Fruit fly (Drosophila melanogaster) whole organism, embryonic: ENCODE data around the gene Pcif1.

Experiments used
- CG10267 ChIP-seq: fragments of 200-800 bp; sonication (Bioruptor generic); optimal IDR thresholded peaks from 2 replicates; lab custom pipeline; 2018; ENCODE audit warnings: missing biosample characterization, mild to moderate bottlenecking, missing genetic modification characterization, moderate library complexity
- CG10366 ChIP-seq: fragments of 200-800 bp; sonication (Bioruptor generic); IDR thresholded peaks from 2 replicates; pipeline ENCODE4 v1.3.6; 2022; ENCODE audit warnings: missing biosample characterization, missing genetic modification characterization
- CG10462 ChIP-seq: fragments of 200-800 bp; sonication (Bioruptor generic); optimal IDR thresholded peaks from 2 replicates; lab custom pipeline; 2016; ENCODE audit warnings: missing biosample characterization, missing genetic modification characterization
- CG11093 ChIP-seq: fragments of 200-800 bp; sonication (Bioruptor generic); IDR thresholded peaks from 3 replicates; pipeline ENCODE4 v1.3.6; 2022; ENCODE audit warnings: missing biosample characterization, missing genetic modification characterization
- CG12299 ChIP-seq: fragments of 200-800 bp; sonication (Bioruptor generic); optimal IDR thresholded peaks from 2 replicates; lab custom pipeline; 2018; ENCODE audit warnings: missing biosample characterization, mild to moderate bottlenecking, missing genetic modification characterization
- CG14441 ChIP-seq: fragments of 200-800 bp; sonication (Bioruptor generic); IDR thresholded peaks from 2 replicates; pipeline ENCODE4 v1.3.6; 2022; ENCODE audit warnings: missing biosample characterization, missing genetic modification characterization
- CG14710 ChIP-seq: fragments of 200-800 bp; sonication (Bioruptor generic); optimal IDR thresholded peaks from 3 replicates; lab custom pipeline; 2019; ENCODE audit warnings: missing biosample characterization, mild to moderate bottlenecking, missing genetic modification characterization, moderate library complexity
- CG15514 ChIP-seq: fragments of 200-800 bp; sonication (Bioruptor generic); optimal IDR thresholded peaks from 3 replicates; lab custom pipeline; 2017; ENCODE audit warnings: missing biosample characterization, missing genetic modification characterization, mild to moderate bottlenecking, moderate library complexity, missing genetic modification reagents
- CG17829 ChIP-seq: fragments of 200-800 bp; optimal IDR thresholded peaks from 2 replicates; lab custom pipeline; 2019; ENCODE audit warnings: missing biosample characterization, mild to moderate bottlenecking, missing genetic modification characterization, moderate library complexity
- CG1832 ChIP-seq: fragments of 200-800 bp; sonication (Bioruptor generic); optimal IDR thresholded peaks from 2 replicates; lab custom pipeline; 2017; ENCODE audit warnings: missing biosample characterization, mild to moderate bottlenecking, missing genetic modification characterization, inconsistent platforms
- CG2678 ChIP-seq: fragments of 200-800 bp; sonication (Bioruptor generic); optimal IDR thresholded peaks from 3 replicates; lab custom pipeline; 2019; ENCODE audit warnings: missing biosample characterization, mild to moderate bottlenecking, missing genetic modification characterization, moderate library complexity
- CG2712 ChIP-seq: fragments of 200-800 bp; optimal IDR thresholded peaks from 3 replicates; lab custom pipeline; 2019; ENCODE audit warnings: missing biosample characterization, mild to moderate bottlenecking, missing genetic modification characterization, moderate library complexity
- CG31365 ChIP-seq: fragments of 200-800 bp; sonication (Bioruptor generic); optimal IDR thresholded peaks from 2 replicates; lab custom pipeline; 2018; ENCODE audit warnings: missing biosample characterization, mild to moderate bottlenecking, missing genetic modification characterization
- CG3163 ChIP-seq: fragments of 200-800 bp; sonication (Bioruptor generic); optimal IDR thresholded peaks from 3 replicates; lab custom pipeline; 2016; ENCODE audit warnings: missing biosample characterization, missing genetic modification characterization
- CG32532 ChIP-seq: fragments of 200-800 bp; sonication (Bioruptor generic); IDR thresholded peaks from 2 replicates; pipeline ENCODE4 v1.3.6; 2022; ENCODE audit warnings: missing biosample characterization, missing genetic modification characterization
- CG34224 ChIP-seq: fragments of 200-800 bp; sonication (Bioruptor generic); IDR thresholded peaks from 3 replicates; pipeline ENCODE4 v1.3.6; 2022; ENCODE audit warnings: missing biosample characterization, missing genetic modification characterization; ENCODE audit not compliant: partially characterized antibody
- CG4360 ChIP-seq: fragments of 200-800 bp; sonication (Bioruptor generic); IDR thresholded peaks from 2 replicates; pipeline ENCODE4 v1.3.6; 2022; ENCODE audit warnings: missing biosample characterization, missing genetic modification characterization
- CG6175 ChIP-seq: fragments of 200-800 bp; sonication (Bioruptor generic); IDR thresholded peaks from 3 replicates; pipeline ENCODE4 v1.3.6; 2022; ENCODE audit warnings: missing biosample characterization, missing genetic modification characterization
- CG6272 ChIP-seq: fragments of 200-800 bp; sonication (Bioruptor generic); IDR thresholded peaks from 2 replicates; pipeline ENCODE4 v1.3.6; 2022; ENCODE audit warnings: missing biosample characterization, missing genetic modification characterization
- CG6689 ChIP-seq: fragments of 200-800 bp; sonication (Bioruptor generic); IDR thresholded peaks from 2 replicates; pipeline ENCODE4 v1.3.6; 2022; ENCODE audit warnings: missing biosample characterization, missing genetic modification characterization
- CG8924 ChIP-seq: fragments of 200-800 bp; optimal IDR thresholded peaks from 3 replicates; lab custom pipeline; 2019; ENCODE audit warnings: missing biosample characterization, mild to moderate bottlenecking, missing genetic modification characterization, moderate library complexity
- CG9727 ChIP-seq: fragments of 200-800 bp; sonication (Bioruptor generic); optimal IDR thresholded peaks from 3 replicates; lab custom pipeline; 2017; ENCODE audit warnings: missing biosample characterization, mild to moderate bottlenecking, missing genetic modification characterization
- CG9817 ChIP-seq: fragments of 200-800 bp; sonication (Bioruptor generic); optimal IDR thresholded peaks from 2 replicates; lab custom pipeline; 2018; ENCODE audit warnings: missing biosample characterization, mild to moderate bottlenecking, missing genetic modification characterization, moderate library complexity
- Chrac-16 ChIP-seq: fragments of 200-800 bp; sonication (Bioruptor generic); optimal IDR thresholded peaks from 3 replicates; lab custom pipeline; 2016; ENCODE audit warnings: missing biosample characterization, missing genetic modification characterization
- Drgx ChIP-seq: fragments of 200-800 bp; sonication (Bioruptor generic); IDR thresholded peaks from 2 replicates; pipeline ENCODE4 v1.3.6; 2022; ENCODE audit warnings: missing biosample characterization, missing genetic modification characterization
- ERR ChIP-seq: fragments of 200-800 bp; sonication (Bioruptor generic); optimal IDR thresholded peaks from 2 replicates; lab custom pipeline; 2016; ENCODE audit warnings: missing biosample characterization, missing genetic modification characterization
- Hr39 ChIP-seq: fragments of >200 bp; optimal IDR thresholded peaks from 2 replicates; lab custom pipeline; 2017
- Med ChIP-seq: fragments of 200-800 bp; sonication (Bioruptor generic); peaks from one replicate; lab custom pipeline; 2016; ENCODE audit warnings: missing biosample characterization, missing genetic modification characterization, mild to moderate bottlenecking, inconsistent platforms, moderate library complexity
- Rfx ChIP-seq: fragments of 200-800 bp; sonication (Bioruptor generic); IDR thresholded peaks from 2 replicates; pipeline ENCODE4 v1.3.6; 2022; ENCODE audit warnings: missing biosample characterization, missing genetic modification characterization
- Sry-β ChIP-seq: fragments of 200-800 bp; sonication (Bioruptor generic); optimal IDR thresholded peaks from 2 replicates; lab custom pipeline; 2018; ENCODE audit warnings: missing biosample characterization, mild to moderate bottlenecking, missing genetic modification characterization, moderate library complexity
- ato ChIP-seq: fragments of 200-800 bp; sonication (Bioruptor generic); IDR thresholded peaks from 2 replicates; pipeline ENCODE4 v1.3.6; 2022; ENCODE audit warnings: missing biosample characterization, missing genetic modification characterization; ENCODE audit not compliant: partially characterized antibody
- cg ChIP-seq: fragments of 200-800 bp; sonication (Bioruptor generic); optimal IDR thresholded peaks from 3 replicates; lab custom pipeline; 2019; ENCODE audit warnings: missing biosample characterization, mild to moderate bottlenecking, missing genetic modification characterization, moderate library complexity
- chinmo ChIP-seq: fragments of 200-800 bp; sonication (Bioruptor generic); IDR thresholded peaks from 4 replicates; pipeline ENCODE4 v1.3.6; 2022; ENCODE audit warnings: missing biosample characterization, missing genetic modification characterization; ENCODE audit not compliant: partially characterized antibody
- chm ChIP-seq: fragments of 200-800 bp; sonication (Bioruptor generic); IDR thresholded peaks from 2 replicates; pipeline ENCODE4 v1.3.6; 2022; ENCODE audit warnings: missing biosample characterization, missing genetic modification characterization
- chn ChIP-seq: fragments of 200-800 bp; sonication (Bioruptor generic); optimal IDR thresholded peaks from 2 replicates; lab custom pipeline; 2016; ENCODE audit warnings: missing biosample characterization, missing genetic modification characterization
- croc ChIP-seq: fragments of 200-800 bp; sonication (Bioruptor generic); conservative IDR thresholded peaks from 3 replicates; pipeline ENCODE4 v1.3.6; 2022; ENCODE audit warnings: missing biosample characterization, missing genetic modification characterization
- en ChIP-seq: fragments of 200-800 bp; sonication (Bioruptor generic); optimal IDR thresholded peaks from 2 replicates; lab custom pipeline; 2016; ENCODE audit warnings: missing biosample characterization, missing genetic modification characterization
- eve ChIP-seq, 2 experiments: fragments of >200 bp; optimal IDR thresholded peaks; 2 replicates each; lab custom pipeline; 2017; ENCODE audit warnings: missing biosample characterization in 2 of 2, missing genetic modification characterization in 2 of 2
- ham ChIP-seq: fragments of 200-800 bp; sonication (Bioruptor generic); IDR thresholded peaks from 2 replicates; pipeline ENCODE4 v1.3.6; 2022; ENCODE audit warnings: missing biosample characterization, missing genetic modification characterization
- ind ChIP-seq: fragments of 200-800 bp; sonication (Bioruptor generic); optimal IDR thresholded peaks from 3 replicates; lab custom pipeline; 2016; ENCODE audit warnings: missing biosample characterization, missing genetic modification characterization
- ken ChIP-seq: fragments of 200-800 bp; sonication (Bioruptor generic); IDR thresholded peaks from 3 replicates; pipeline ENCODE4 v1.3.6; 2022; ENCODE audit warnings: missing biosample characterization, missing genetic modification characterization
- lab ChIP-seq: fragments of 200-800 bp; sonication (Bioruptor generic); optimal IDR thresholded peaks from 3 replicates; lab custom pipeline; 2017; ENCODE audit warnings: missing biosample characterization, missing genetic modification characterization, mild to moderate bottlenecking, moderate library complexity, missing genetic modification reagents
- lov ChIP-seq, 2 experiments: fragments of 200-800 bp in 1 of 2; fragments of >200 bp in 1 of 2; sonication (Bioruptor generic) in 1 of 2; IDR thresholded peaks in 1 of 2; optimal IDR thresholded peaks in 1 of 2; 2 replicates in 1 of 2; 3 replicates in 1 of 2; pipeline versions ENCODE4 v1.3.6 to Lab custom; 2017 to 2022; ENCODE audit warnings: missing biosample characterization in 1 of 2, missing genetic modification characterization in 1 of 2
- nerfin-1 ChIP-seq: fragments of 200-800 bp; sonication (Bioruptor generic); optimal IDR thresholded peaks from 3 replicates; lab custom pipeline; 2019; ENCODE audit warnings: missing biosample characterization, mild to moderate bottlenecking, missing genetic modification characterization, moderate library complexity
- org-1 ChIP-seq: fragments of 200-800 bp; sonication (Bioruptor generic); optimal IDR thresholded peaks from 2 replicates; lab custom pipeline; 2017; ENCODE audit warnings: missing biosample characterization, missing genetic modification characterization
- pan ChIP-seq, 4 experiments: fragments of >200 bp in 3 of 4; fragments of 200-800 bp in 1 of 4; sonication (Bioruptor generic) in 1 of 4; optimal IDR thresholded peaks in 3 of 4; IDR thresholded peaks in 1 of 4; 2 replicates each; pipeline versions ENCODE4 v1.3.6 to Lab custom; 2017 to 2022; ENCODE audit warnings: missing biosample characterization in 2 of 4, missing genetic modification characterization in 2 of 4, mixed read lengths in 1 of 4
- peb ChIP-seq: fragments of 200-800 bp; sonication (Bioruptor generic); IDR thresholded peaks from 2 replicates; pipeline ENCODE4 v1.3.6; 2022; ENCODE audit warnings: missing biosample characterization, missing genetic modification characterization
- rib ChIP-seq: fragments of 200-800 bp; sonication (Bioruptor generic); IDR thresholded peaks from 2 replicates; pipeline ENCODE4 v1.3.6; 2022; ENCODE audit warnings: missing biosample characterization, missing genetic modification characterization
- shn ChIP-seq: fragments of 200-800 bp; sonication (Bioruptor generic); optimal IDR thresholded peaks from 3 replicates; lab custom pipeline; 2016; ENCODE audit warnings: missing biosample characterization, missing genetic modification characterization
- vfl ChIP-seq: fragments of 200-800 bp; sonication (Bioruptor generic); optimal IDR thresholded peaks from 2 replicates; lab custom pipeline; 2016; ENCODE audit warnings: missing biosample characterization, missing genetic modification characterization
- vnd ChIP-seq: fragments of 200-800 bp; sonication (Bioruptor generic); IDR thresholded peaks from 3 replicates; pipeline ENCODE4 v1.3.6; 2022; ENCODE audit warnings: missing biosample characterization, missing genetic modification characterization; ENCODE audit not compliant: partially characterized antibody

The Pcif1 gene

DNA sequence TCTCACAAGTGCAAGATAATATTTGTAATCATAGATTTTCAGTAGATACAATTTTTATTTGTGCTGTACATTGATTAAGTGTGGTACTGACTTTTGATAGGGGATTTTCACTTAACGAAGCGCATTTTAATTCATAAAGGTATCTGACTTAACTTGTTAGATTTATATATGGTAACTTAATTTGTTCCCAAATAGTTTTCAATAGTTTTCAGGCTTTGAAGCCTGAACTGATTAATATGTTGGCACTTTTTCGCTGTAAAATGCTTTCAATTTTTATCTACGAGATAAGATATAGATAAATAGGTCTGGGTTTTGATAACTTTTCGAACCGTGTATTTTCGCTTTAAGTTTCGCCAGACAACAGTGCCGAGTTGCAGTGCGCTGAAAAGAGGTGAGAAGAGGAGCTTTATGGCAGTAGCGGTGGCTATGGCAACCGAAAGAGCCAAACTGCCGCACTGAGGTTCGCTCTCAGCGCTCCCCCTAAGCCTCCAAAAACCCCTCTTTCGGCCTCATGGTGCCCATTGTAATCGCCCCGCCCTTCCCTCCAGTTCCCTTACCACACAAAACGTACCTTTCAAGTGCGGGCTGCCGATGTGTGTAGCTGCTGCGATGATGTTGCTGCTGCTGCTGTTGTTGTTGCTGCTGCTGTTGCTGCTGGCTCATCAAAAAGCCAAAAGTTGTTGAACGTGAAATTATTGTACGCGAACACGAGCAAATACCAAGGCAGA lies 52.3 kb downstream of the Pcif1 start (continued):
- TF ChIP-seq CG9727 (no peak), ham (GFP tag; lab: Robert Waterston, UW) (no peak), ken (GFP tag; lab: Robert Waterston, UW) (no peak), CG34224 (GFP tag; lab: Robert Waterston, UW) (no peak), chinmo (peak; percentile 79; the same call in 1 of the 4 replicates), CG15514 (GFP tag; lab: Kevin White, UChicago) (no peak), CG8924 (tag; lab: Kevin White, UChicago) (no peak), shn (GFP tag; lab: Kevin White, UChicago) (no peak), ato (GFP tag; lab: Robert Waterston, UW) (no peak), peb (GFP tag; lab: Robert Waterston, UW) (no peak), ERR (GFP tag; lab: Kevin White, UChicago) (no peak), lov (optimal IDR thresholded peaks at IDR 0.05; lab: Kevin White, UChicago) (no peak), lov (GFP tag; IDR thresholded peaks at IDR 0.05; lab: Robert Waterston, UW) (no peak), CG11093 (GFP tag; lab: Robert Waterston, UW) (no peak), Hr39 (no peak), lab (peak; percentile 32), CG14710 (tag; lab: Kevin White, UChicago) (no peak), CG6272 (GFP tag; lab: Robert Waterston, UW) (no peak), Rfx (peak; percentile 59; the same call in 1 of the 2 replicates), en (no peak), chn (GFP tag; lab: Kevin White, UChicago) (no peak), CG32532 (GFP tag; lab: Robert Waterston, UW) (no peak), rib (0 out of 2 replicates have a peak, but pooled peaks have one; percentile 24), CG1832 (GFP tag; lab: Kevin White, UChicago) (no peak), ind (GFP tag; lab: Kevin White, UChicago) (no peak), Drgx (no peak), CG2712 (tag; lab: Kevin White, UChicago) (no peak), Med (GFP tag; lab: Kevin White, UChicago) (peak; percentile 52), CG2678 (no peak), CG12299 (no peak), vfl (GFP tag; lab: Kevin White, UChicago) (no peak), cg (GFP tag; lab: Kevin White, UChicago) (peak; percentile 35), CG3163 (GFP tag; lab: Kevin White, UChicago) (no peak), CG17829 (tag; lab: Kevin White, UChicago) (no peak), croc (GFP tag; lab: Robert Waterston, UW) (no peak), CG4360 (0 out of 2 replicates have a peak, but pooled peaks have one; percentile 19), CG6175 (peak; percentile 29; the same call in 1 of the 3 replicates), chm (0 out of 2 replicates have a peak, but pooled peaks have one; percentile 47), pan (optimal IDR thresholded peaks at IDR 0.05; lab: Kevin White, UChicago) (no peak), pan (GFP tag; optimal IDR thresholded peaks at IDR 0.05 in 1 of 2, IDR thresholded peaks at IDR 0.05 in 1 of 2) (peak in 1 of 2 experiments; percentile 40), CG14441 (no peak)

DNA sequence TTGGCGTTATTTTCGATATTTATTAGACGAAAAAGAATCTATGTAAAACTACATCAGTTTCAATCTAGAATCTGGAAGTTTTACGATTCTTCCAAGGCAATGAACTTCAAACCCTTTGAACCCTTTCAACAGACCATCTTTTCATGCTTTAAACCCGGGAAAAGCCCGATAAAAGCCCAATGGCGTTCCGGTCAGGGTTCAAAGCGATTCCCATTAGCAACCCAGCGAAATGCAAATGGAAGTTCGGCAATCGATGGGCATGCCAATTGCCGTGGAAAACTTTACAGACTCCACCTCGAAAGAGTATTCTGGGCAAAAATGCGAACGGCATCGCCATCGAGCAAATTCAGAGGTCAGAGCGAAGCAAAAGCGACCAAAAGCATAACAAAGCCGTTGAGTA lies 53.5 kb downstream of the Pcif1 start:
- TF ChIP-seq Sry-β (GFP tag; lab: Kevin White, UChicago) (no peak), CG10462 (GFP tag; lab: Kevin White, UChicago) (no peak), vnd (GFP tag; lab: Robert Waterston, UW) (no peak), Drgx (no peak), CG9817 (no peak), CG31365 (tag; lab: Kevin White, UChicago) (no peak), nerfin-1 (no peak), eve (GFP tag; optimal IDR thresholded peaks at IDR 0.05; lab: Kevin White, UChicago) (no peak), CG10267 (tag; lab: Kevin White, UChicago) (no peak), Chrac-16 (GFP tag; lab: Kevin White, UChicago) (no peak), CG6175 (0 out of 3 replicates have a peak, but pooled peaks have one; percentile 15), CG6689 (GFP tag; lab: Robert Waterston, UW) (no peak), CG10366 (no peak), org-1 (GFP tag; lab: Kevin White, UChicago) (no peak)
